Fruit fly (Drosophila melanogaster) whole organism, embryonic: ENCODE data around the gene red.

ENCODE experiments used
- Atf6 ChIP-seq: fragments of 200-800 bp; sonication (Bioruptor generic); IDR thresholded peaks from 2 replicates; pipeline ENCODE4 v1.3.6; 2022; ENCODE audit warnings: missing biosample characterization, missing genetic modification characterization
- CG10267 ChIP-seq: fragments of 200-800 bp; sonication (Bioruptor generic); optimal IDR thresholded peaks from 2 replicates; lab custom pipeline; 2018; ENCODE audit warnings: missing biosample characterization, mild to moderate bottlenecking, missing genetic modification characterization, moderate library complexity
- CG10462 ChIP-seq: fragments of 200-800 bp; sonication (Bioruptor generic); optimal IDR thresholded peaks from 2 replicates; lab custom pipeline; 2016; ENCODE audit warnings: missing biosample characterization, missing genetic modification characterization
- CG11398 ChIP-seq: fragments of 200-800 bp; sonication (Bioruptor generic); optimal IDR thresholded peaks from 2 replicates; lab custom pipeline; 2016; ENCODE audit warnings: missing biosample characterization, missing genetic modification characterization
- CG11504 ChIP-seq: fragments of 200-800 bp; sonication (Bioruptor generic); optimal IDR thresholded peaks from 3 replicates; lab custom pipeline; 2019; ENCODE audit warnings: missing biosample characterization, mild to moderate bottlenecking, missing genetic modification characterization, moderate library complexity
- CG12299 ChIP-seq: fragments of 200-800 bp; sonication (Bioruptor generic); optimal IDR thresholded peaks from 2 replicates; lab custom pipeline; 2018; ENCODE audit warnings: missing biosample characterization, mild to moderate bottlenecking, missing genetic modification characterization
- CG15601 ChIP-seq: fragments of 200-800 bp; sonication (Bioruptor generic); optimal IDR thresholded peaks from 3 replicates; lab custom pipeline; 2019; ENCODE audit warnings: missing biosample characterization, mild to moderate bottlenecking, missing genetic modification characterization, moderate library complexity
- CG1602 ChIP-seq: fragments of 200-800 bp; sonication (Bioruptor generic); optimal IDR thresholded peaks from 3 replicates; lab custom pipeline; 2016; ENCODE audit warnings: missing biosample characterization, missing genetic modification characterization
- CG16863 ChIP-seq: fragments of 200-800 bp; sonication (Bioruptor generic); optimal IDR thresholded peaks from 3 replicates; lab custom pipeline; 2016; ENCODE audit warnings: missing biosample characterization, missing genetic modification characterization
- CG17328 ChIP-seq: fragments of 200-800 bp; sonication (Bioruptor generic); IDR thresholded peaks from 2 replicates; pipeline ENCODE4 v1.3.6; 2022; ENCODE audit warnings: missing biosample characterization, missing genetic modification characterization
- CG17359 ChIP-seq: fragments of 200-800 bp; sonication (Bioruptor generic); optimal IDR thresholded peaks from 3 replicates; lab custom pipeline; 2018; ENCODE audit warnings: missing biosample characterization, mild to moderate bottlenecking, missing genetic modification characterization, moderate library complexity
- CG17568 ChIP-seq: fragments of 200-800 bp; sonication (Bioruptor generic); optimal IDR thresholded peaks from 2 replicates; lab custom pipeline; 2018; ENCODE audit warnings: missing biosample characterization, mild to moderate bottlenecking, missing genetic modification characterization, moderate library complexity
- CG17802 ChIP-seq: fragments of 200-800 bp; sonication (Bioruptor generic); optimal IDR thresholded peaks from 2 replicates; lab custom pipeline; 2018; ENCODE audit warnings: missing biosample characterization, mild to moderate bottlenecking, missing genetic modification characterization, moderate library complexity
- CG18476 ChIP-seq: fragments of 200-800 bp; sonication (Bioruptor generic); optimal IDR thresholded peaks from 2 replicates; lab custom pipeline; 2016; ENCODE audit warnings: missing biosample characterization, mild to moderate bottlenecking, missing genetic modification characterization
- CG2712 ChIP-seq: fragments of 200-800 bp; optimal IDR thresholded peaks from 3 replicates; lab custom pipeline; 2019; ENCODE audit warnings: missing biosample characterization, mild to moderate bottlenecking, missing genetic modification characterization, moderate library complexity
- CG2875 ChIP-seq: fragments of 200-800 bp; sonication (Bioruptor generic); optimal IDR thresholded peaks from 2 replicates; lab custom pipeline; 2017; ENCODE audit warnings: missing biosample characterization, mild to moderate bottlenecking, missing genetic modification characterization, missing genetic modification reagents
- CG3995 ChIP-seq: fragments of 200-800 bp; sonication (Bioruptor generic); optimal IDR thresholded peaks from 3 replicates; lab custom pipeline; 2016; ENCODE audit warnings: missing biosample characterization, missing genetic modification characterization
- CG5180 ChIP-seq: fragments of 200-800 bp; sonication (Bioruptor generic); optimal IDR thresholded peaks from 3 replicates; lab custom pipeline; 2017; ENCODE audit warnings: missing biosample characterization, missing genetic modification characterization, mild to moderate bottlenecking, moderate library complexity, missing genetic modification reagents
- CG6254 ChIP-seq: fragments of 200-800 bp; sonication (Bioruptor generic); optimal IDR thresholded peaks from 3 replicates; lab custom pipeline; 2017; ENCODE audit warnings: mild to moderate bottlenecking, missing biosample characterization, missing genetic modification reagents, missing genetic modification characterization
- CG6272 ChIP-seq: fragments of 200-800 bp; sonication (Bioruptor generic); IDR thresholded peaks from 2 replicates; pipeline ENCODE4 v1.3.6; 2022; ENCODE audit warnings: missing biosample characterization, missing genetic modification characterization
- CG6683 ChIP-seq: fragments of 200-800 bp; sonication (Bioruptor generic); optimal IDR thresholded peaks from 2 replicates; lab custom pipeline; 2017; ENCODE audit warnings: missing biosample characterization, mild to moderate bottlenecking, missing genetic modification characterization, missing genetic modification reagents
- CG9797 ChIP-seq: fragments of 200-800 bp; sonication (Bioruptor generic); optimal IDR thresholded peaks from 3 replicates; lab custom pipeline; 2018; ENCODE audit warnings: missing biosample characterization, mild to moderate bottlenecking, missing genetic modification characterization
- CHES-1-like ChIP-seq: fragments of 200-800 bp; sonication (Bioruptor generic); optimal IDR thresholded peaks from 2 replicates; lab custom pipeline; 2016; ENCODE audit warnings: missing biosample characterization, missing genetic modification characterization
- Fer3 ChIP-seq: fragments of 200-800 bp; sonication (Bioruptor generic); optimal IDR thresholded peaks from 2 replicates; lab custom pipeline; 2018; ENCODE audit warnings: missing biosample characterization, mild to moderate bottlenecking, missing genetic modification characterization, moderate library complexity
- Hmx ChIP-seq: fragments of 200-800 bp; sonication (Bioruptor generic); optimal IDR thresholded peaks from 2 replicates; lab custom pipeline; 2016; ENCODE audit warnings: missing biosample characterization, missing genetic modification characterization
- Lpt ChIP-seq: fragments of >200 bp; optimal IDR thresholded peaks from 2 replicates; lab custom pipeline; 2018; ENCODE audit warnings: missing biosample characterization, missing genetic modification characterization
- Oli ChIP-seq: fragments of 200-800 bp; sonication (Bioruptor generic); optimal IDR thresholded peaks from 2 replicates; lab custom pipeline; 2018; ENCODE audit warnings: missing biosample characterization, mild to moderate bottlenecking, missing genetic modification characterization, moderate library complexity
- PHDP ChIP-seq: fragments of 200-800 bp; sonication (Bioruptor generic); optimal IDR thresholded peaks from 3 replicates; lab custom pipeline; 2018; ENCODE audit warnings: missing biosample characterization, mild to moderate bottlenecking, missing genetic modification characterization, moderate library complexity
- Taf1 ChIP-seq: fragments of 200-800 bp; sonication (Bioruptor generic); IDR thresholded peaks from 2 replicates; pipeline ENCODE4 v1.3.6; 2022; ENCODE audit warnings: missing biosample characterization, missing genetic modification characterization
- Tbp ChIP-seq: fragments of >200 bp; optimal IDR thresholded peaks from 2 replicates; lab custom pipeline; 2018; ENCODE audit warnings: missing biosample characterization, missing genetic modification characterization
- Xrp1 ChIP-seq: fragments of 200-800 bp; sonication (Bioruptor generic); IDR thresholded peaks from 2 replicates; pipeline ENCODE4 v1.3.6; 2022; ENCODE audit warnings: missing biosample characterization, missing genetic modification characterization
- ab ChIP-seq: fragments of 200-800 bp; sonication (Bioruptor generic); optimal IDR thresholded peaks from 2 replicates; lab custom pipeline; 2016; ENCODE audit warnings: missing biosample characterization, missing genetic modification characterization
- ara ChIP-seq: fragments of 200-800 bp; sonication (Bioruptor generic); IDR thresholded peaks from 2 replicates; pipeline ENCODE4 v1.3.6; 2022; ENCODE audit warnings: missing biosample characterization, missing genetic modification characterization
- ase ChIP-seq: fragments of 200-800 bp; sonication (Bioruptor generic); IDR thresholded peaks from 3 replicates; pipeline ENCODE4 v1.3.6; 2022; ENCODE audit warnings: missing biosample characterization, missing genetic modification characterization
- cad ChIP-seq: fragments of >200 bp; optimal IDR thresholded peaks from 2 replicates; lab custom pipeline; 2017; ENCODE audit warnings: missing biosample characterization, missing genetic modification characterization
- caup ChIP-seq: fragments of 200-800 bp; sonication (Bioruptor generic); optimal IDR thresholded peaks from 3 replicates; lab custom pipeline; 2017; ENCODE audit warnings: missing biosample characterization, mild to moderate bottlenecking, missing genetic modification characterization, moderate library complexity; ENCODE audit not compliant: severe bottlenecking
- emc ChIP-seq: fragments of 200-800 bp; sonication (Bioruptor generic); optimal IDR thresholded peaks from 2 replicates; lab custom pipeline; 2016; ENCODE audit warnings: missing biosample characterization, missing genetic modification characterization
- eve ChIP-seq, 2 experiments: fragments of >200 bp; optimal IDR thresholded peaks; 2 replicates each; lab custom pipeline; 2017; ENCODE audit warnings: missing biosample characterization in 2 of 2, missing genetic modification characterization in 2 of 2
- fd96Cb ChIP-seq: fragments of 200-800 bp; sonication (Bioruptor generic); optimal IDR thresholded peaks from 2 replicates; lab custom pipeline; 2018; ENCODE audit warnings: missing biosample characterization, mild to moderate bottlenecking, missing genetic modification characterization, moderate library complexity
- fru ChIP-seq: fragments of >200 bp; optimal IDR thresholded peaks from 2 replicates; lab custom pipeline; 2017
- gfzf ChIP-seq: fragments of 200-800 bp; sonication (Bioruptor generic); optimal IDR thresholded peaks from 2 replicates; lab custom pipeline; 2016; ENCODE audit warnings: missing biosample characterization, mild to moderate bottlenecking, missing genetic modification characterization, moderate library complexity
- inv ChIP-seq: fragments of 200-800 bp; sonication (Bioruptor generic); IDR thresholded peaks from 2 replicates; pipeline ENCODE4 v1.3.6; 2022; ENCODE audit warnings: missing biosample characterization, missing genetic modification characterization; ENCODE audit not compliant: partially characterized antibody
- jigr1 ChIP-seq: fragments of 200-800 bp; sonication (Bioruptor generic); IDR thresholded peaks from 3 replicates; pipeline ENCODE4 v1.3.6; 2022; ENCODE audit warnings: missing biosample characterization, missing genetic modification characterization
- lilli ChIP-seq: fragments of 200-800 bp; sonication (Bioruptor generic); optimal IDR thresholded peaks from 3 replicates; lab custom pipeline; 2016; ENCODE audit warnings: missing biosample characterization, missing genetic modification characterization
- mld ChIP-seq: fragments of 200-800 bp; sonication (Bioruptor generic); IDR thresholded peaks from 3 replicates; pipeline ENCODE4 v1.3.6; 2022; ENCODE audit warnings: missing biosample characterization, missing genetic modification characterization; ENCODE audit not compliant: partially characterized antibody
- nmo ChIP-seq: fragments of 200-800 bp; sonication (Bioruptor generic); optimal IDR thresholded peaks from 2 replicates; lab custom pipeline; 2018; ENCODE audit warnings: missing biosample characterization, mild to moderate bottlenecking, missing genetic modification characterization, moderate library complexity
- pzg ChIP-seq: fragments of 200-800 bp; sonication (Bioruptor generic); optimal IDR thresholded peaks from 3 replicates; lab custom pipeline; 2018; ENCODE audit warnings: missing biosample characterization, mild to moderate bottlenecking, missing genetic modification characterization, moderate library complexity
- sens ChIP-seq: fragments of 200-800 bp; sonication (Bioruptor generic); peaks from one replicate; lab custom pipeline; 2016; ENCODE audit warnings: missing biosample characterization, missing genetic modification characterization
- seq ChIP-seq: fragments of 200-800 bp; sonication (Bioruptor generic); IDR thresholded peaks from 2 replicates; pipeline ENCODE4 v1.3.6; 2022; ENCODE audit warnings: missing biosample characterization, missing genetic modification characterization
- sna ChIP-seq: fragments of 200-800 bp; sonication (Bioruptor generic); IDR thresholded peaks from 2 replicates; pipeline ENCODE4 v1.3.6; 2022; ENCODE audit warnings: missing biosample characterization, missing genetic modification characterization; ENCODE audit not compliant: partially characterized antibody
- unc-4 ChIP-seq: fragments of 200-800 bp; sonication (Bioruptor generic); IDR thresholded peaks from 2 replicates; pipeline ENCODE4 v1.3.6; 2022; ENCODE audit warnings: missing biosample characterization, missing genetic modification characterization; ENCODE audit not compliant: partially characterized antibody

The red gene

dm6 chr3R:14308801-14309217, 19.9 kb downstream of the red start, which contains the start of gene Polr2I (continued):
- peak; percentile 62 for TF ChIP-seq gfzf (GFP tag; lab: Kevin White, UChicago)
- TF ChIP-seq sens (GFP tag; lab: Kevin White, UChicago), result no peak
- TF ChIP-seq CG5180 (GFP tag; lab: Kevin White, UChicago), result no peak
- TF ChIP-seq ab (GFP tag; lab: Kevin White, UChicago), result no peak
- TF ChIP-seq pzg (GFP tag; lab: Kevin White, UChicago), result peak; percentile 24
- TF ChIP-seq CG17328 (GFP tag; lab: Robert Waterston, UW), result no peak
- no peak for TF ChIP-seq ara (GFP tag; lab: Robert Waterston, UW)
- TF ChIP-seq Xrp1 (GFP tag; lab: Robert Waterston, UW), result peak; percentile 26; the same call in 1 of the 2 replicates
- no peak for TF ChIP-seq Hmx (GFP tag; lab: Kevin White, UChicago)
- no peak for TF ChIP-seq CG10462 (GFP tag; lab: Kevin White, UChicago)
- TF ChIP-seq lilli (GFP tag; lab: Kevin White, UChicago), result peak; percentile 15
- TF ChIP-seq ase (GFP tag; lab: Robert Waterston, UW), result no peak
- peak; percentile 10 for TF ChIP-seq Fer3 (tag; lab: Kevin White, UChicago)
- peak; percentile 23 for TF ChIP-seq CG10267 (tag; lab: Kevin White, UChicago)
- TF ChIP-seq mld, result no peak
- no peak for TF ChIP-seq Tbp
- peak; percentile 32 for TF ChIP-seq CG1602 (GFP tag; lab: Kevin White, UChicago)
- no peak for TF ChIP-seq unc-4
- no peak for TF ChIP-seq CG16863 (GFP tag; lab: Kevin White, UChicago)
- TF ChIP-seq CG6272 (GFP tag; lab: Robert Waterston, UW), result no peak; the same call in 1 of the 2 replicates
- TF ChIP-seq CG2712, result peak; percentile 54
- no peak for TF ChIP-seq CG12299
- TF ChIP-seq jigr1 (GFP tag; lab: Robert Waterston, UW), result no peak
- TF ChIP-seq Taf1 (GFP tag; lab: Robert Waterston, UW), result no peak
- TF ChIP-seq CG6683 (GFP tag; lab: Kevin White, UChicago), result no peak
- TF ChIP-seq Oli (tag; lab: Kevin White, UChicago), result peak; percentile 22
- TF ChIP-seq inv (GFP tag; lab: Robert Waterston, UW), result no peak
- TF ChIP-seq CG9797 (GFP tag; lab: Kevin White, UChicago), result peak; percentile 34
- no peak for TF ChIP-seq CG2875
- TF ChIP-seq CG18476 (GFP tag; lab: Kevin White, UChicago), result no peak
- TF ChIP-seq emc (GFP tag; lab: Kevin White, UChicago), result no peak
- TF ChIP-seq CG3995 (GFP tag; lab: Kevin White, UChicago), result peak; percentile 29
- no peak for TF ChIP-seq Lpt
- no peak for TF ChIP-seq CG6254 (GFP tag; lab: Kevin White, UChicago)
- no peak for TF ChIP-seq eve (GFP tag; optimal IDR thresholded peaks at IDR 0.05; lab: Kevin White, UChicago)
- no peak for TF ChIP-seq CG17802
- no peak for TF ChIP-seq CG15601
- TF ChIP-seq fd96Cb, result peak; percentile 28
- peak; percentile 28; the same call in 1 of the 2 replicates for TF ChIP-seq Atf6 (GFP tag; lab: Robert Waterston, UW)
- TF ChIP-seq CG11398 (GFP tag; lab: Kevin White, UChicago), result no peak
- no peak for TF ChIP-seq seq (GFP tag; lab: Robert Waterston, UW)
- TF ChIP-seq CG17359 (tag; lab: Kevin White, UChicago), result peak; percentile 7
- no peak for TF ChIP-seq sna (GFP tag; lab: Robert Waterston, UW)
- no peak for TF ChIP-seq fru (lab: Kevin White, UChicago)
- peak; percentile 21 for TF ChIP-seq PHDP (tag; lab: Kevin White, UChicago)
- TF ChIP-seq CG17568 (GFP tag; lab: Kevin White, UChicago), result no peak
- TF ChIP-seq caup (GFP tag; lab: Kevin White, UChicago), result no peak
- TF ChIP-seq nmo (GFP tag; lab: Kevin White, UChicago), result peak; percentile 72
- TF ChIP-seq CG11504 (tag; lab: Kevin White, UChicago), result no peak
- TF ChIP-seq cad (GFP tag; lab: Kevin White, UChicago), result no peak
- no peak for TF ChIP-seq CHES-1-like (GFP tag; lab: Kevin White, UChicago)
